Fruit fly (Drosophila melanogaster) whole organism, embryonic: ENCODE data around the gene Dhps.

Experiments
- Ada2b ChIP-seq: fragments of 200-800 bp; sonication (Bioruptor generic); IDR thresholded peaks from 2 replicates; pipeline ENCODE4 v1.3.6; 2022; ENCODE audit warnings: missing biosample characterization, missing genetic modification characterization
- CG10147 ChIP-seq: fragments of 200-800 bp; sonication (Bioruptor generic); optimal IDR thresholded peaks from 2 replicates; lab custom pipeline; 2019; ENCODE audit warnings: missing biosample characterization, mild to moderate bottlenecking, missing genetic modification characterization, moderate library complexity
- CG10565 ChIP-seq: fragments of 200-800 bp; sonication (Bioruptor generic); optimal IDR thresholded peaks from 3 replicates; lab custom pipeline; 2016; ENCODE audit warnings: missing biosample characterization, mild to moderate bottlenecking, missing genetic modification characterization
- CG10654 ChIP-seq: fragments of 200-800 bp; sonication (Bioruptor generic); optimal IDR thresholded peaks from 2 replicates; lab custom pipeline; 2016; ENCODE audit warnings: missing biosample characterization, missing genetic modification characterization
- CG10979 ChIP-seq: fragments of 200-800 bp; sonication (Bioruptor generic); optimal IDR thresholded peaks from 2 replicates; lab custom pipeline; 2018; ENCODE audit warnings: missing biosample characterization, mild to moderate bottlenecking, missing genetic modification characterization, moderate library complexity
- CG11560 ChIP-seq: fragments of 200-800 bp; sonication (Bioruptor generic); IDR thresholded peaks from 3 replicates; pipeline ENCODE4 v1.3.6; 2022; ENCODE audit warnings: missing biosample characterization, missing genetic modification characterization
- CG12071 ChIP-seq: fragments of 200-800 bp; sonication (Bioruptor generic); optimal IDR thresholded peaks from 3 replicates; lab custom pipeline; 2018; ENCODE audit warnings: missing biosample characterization, mild to moderate bottlenecking, missing genetic modification characterization
- CG12391 ChIP-seq: fragments of 200-800 bp; sonication (Bioruptor generic); optimal IDR thresholded peaks from 3 replicates; lab custom pipeline; 2018; ENCODE audit warnings: missing biosample characterization, mild to moderate bottlenecking, missing genetic modification characterization, moderate library complexity
- CG12744 ChIP-seq: fragments of 200-800 bp; sonication (Bioruptor generic); optimal IDR thresholded peaks from 2 replicates; lab custom pipeline; 2016; ENCODE audit warnings: missing biosample characterization, missing genetic modification characterization
- CG13296 ChIP-seq: fragments of 200-800 bp; sonication (Bioruptor generic); optimal IDR thresholded peaks from 3 replicates; lab custom pipeline; 2018; ENCODE audit warnings: missing biosample characterization, mild to moderate bottlenecking, missing genetic modification characterization
- CG14710 ChIP-seq: fragments of 200-800 bp; sonication (Bioruptor generic); optimal IDR thresholded peaks from 3 replicates; lab custom pipeline; 2019; ENCODE audit warnings: missing biosample characterization, mild to moderate bottlenecking, missing genetic modification characterization, moderate library complexity
- CG17385 ChIP-seq: fragments of 200-800 bp; sonication (Bioruptor generic); optimal IDR thresholded peaks from 3 replicates; lab custom pipeline; 2018; ENCODE audit warnings: missing biosample characterization, mild to moderate bottlenecking, missing genetic modification characterization
- CG17612 ChIP-seq: fragments of 200-800 bp; sonication (Bioruptor generic); IDR thresholded peaks from 2 replicates; pipeline ENCODE4 v1.3.6; 2022; ENCODE audit warnings: missing biosample characterization, missing genetic modification characterization
- CG1792 ChIP-seq: fragments of 200-800 bp; sonication (Bioruptor generic); optimal IDR thresholded peaks from 2 replicates; lab custom pipeline; 2016; ENCODE audit warnings: missing biosample characterization, missing genetic modification characterization
- CG30431 ChIP-seq: fragments of 200-800 bp; sonication (Bioruptor generic); optimal IDR thresholded peaks from 2 replicates; lab custom pipeline; 2017; ENCODE audit warnings: missing biosample characterization, missing genetic modification characterization
- CG3065 ChIP-seq: fragments of 200-800 bp; sonication (Bioruptor generic); optimal IDR thresholded peaks from 2 replicates; lab custom pipeline; 2016; ENCODE audit warnings: missing biosample characterization, missing genetic modification characterization
- CG33213 ChIP-seq: fragments of 200-800 bp; sonication (Bioruptor generic); optimal IDR thresholded peaks from 3 replicates; lab custom pipeline; 2016; ENCODE audit warnings: missing biosample characterization, missing genetic modification characterization
- CG34422 ChIP-seq: fragments of 200-800 bp; sonication (Bioruptor generic); IDR thresholded peaks from 3 replicates; pipeline ENCODE4 v1.3.6; 2022; ENCODE audit warnings: missing biosample characterization, missing genetic modification characterization
- CG43689 ChIP-seq: fragments of 200-800 bp; sonication (Bioruptor generic); IDR thresholded peaks from 2 replicates; pipeline ENCODE4 v1.3.6; 2022; ENCODE audit warnings: missing biosample characterization, missing genetic modification characterization
- CG4707 ChIP-seq: fragments of 200-800 bp; sonication (Bioruptor generic); optimal IDR thresholded peaks from 2 replicates; lab custom pipeline; 2018; ENCODE audit warnings: missing biosample characterization, mild to moderate bottlenecking, missing genetic modification characterization, moderate library complexity
- CG4730 ChIP-seq: fragments of 200-800 bp; sonication (Bioruptor generic); IDR thresholded peaks from 2 replicates; pipeline ENCODE4 v1.3.6; 2022; ENCODE audit warnings: missing biosample characterization, missing genetic modification characterization
- CG6689 ChIP-seq: fragments of 200-800 bp; sonication (Bioruptor generic); IDR thresholded peaks from 2 replicates; pipeline ENCODE4 v1.3.6; 2022; ENCODE audit warnings: missing biosample characterization, missing genetic modification characterization
- CG7928 ChIP-seq: fragments of 200-800 bp; sonication (Bioruptor generic); optimal IDR thresholded peaks from 2 replicates; lab custom pipeline; 2017; ENCODE audit warnings: missing biosample characterization, mild to moderate bottlenecking, missing genetic modification characterization
- CG7987 ChIP-seq: fragments of 200-800 bp; sonication (Bioruptor generic); optimal IDR thresholded peaks from 2 replicates; lab custom pipeline; 2018; ENCODE audit warnings: missing biosample characterization, mild to moderate bottlenecking, missing genetic modification characterization, moderate library complexity
- Dip3 ChIP-seq: fragments of 200-800 bp; sonication (Bioruptor generic); optimal IDR thresholded peaks from 3 replicates; lab custom pipeline; 2016; ENCODE audit warnings: missing biosample characterization, missing genetic modification characterization
- ERR ChIP-seq: fragments of 200-800 bp; sonication (Bioruptor generic); optimal IDR thresholded peaks from 2 replicates; lab custom pipeline; 2016; ENCODE audit warnings: missing biosample characterization, missing genetic modification characterization
- Ets65A ChIP-seq: fragments of 200-800 bp; sonication (Bioruptor generic); peaks from one replicate; lab custom pipeline; 2016; ENCODE audit warnings: missing biosample characterization, missing genetic modification characterization
- Fer1 ChIP-seq: fragments of 200-800 bp; sonication (Bioruptor generic); optimal IDR thresholded peaks from 2 replicates; lab custom pipeline; 2017; ENCODE audit warnings: missing biosample characterization, mild to moderate bottlenecking, missing genetic modification characterization
- Fer2 ChIP-seq: fragments of 200-800 bp; sonication (Bioruptor generic); optimal IDR thresholded peaks from 2 replicates; lab custom pipeline; 2018; ENCODE audit warnings: missing biosample characterization, mild to moderate bottlenecking, missing genetic modification characterization, moderate library complexity
- HLH3B ChIP-seq: fragments of 200-800 bp; sonication (Bioruptor generic); IDR thresholded peaks from 2 replicates; pipeline ENCODE4 v1.3.6; 2022; ENCODE audit warnings: missing biosample characterization, missing genetic modification characterization
- HLH54F ChIP-seq: fragments of 200-800 bp; sonication (Bioruptor generic); optimal IDR thresholded peaks from 3 replicates; lab custom pipeline; 2016; ENCODE audit warnings: missing biosample characterization, missing genetic modification characterization
- MESR4 ChIP-seq: fragments of 200-800 bp; sonication (Bioruptor generic); optimal IDR thresholded peaks from 2 replicates; lab custom pipeline; 2018; ENCODE audit warnings: missing biosample characterization, mild to moderate bottlenecking, missing genetic modification characterization, moderate library complexity
- Mrtf ChIP-seq: fragments of 200-800 bp; sonication (Bioruptor generic); IDR thresholded peaks from 3 replicates; pipeline ENCODE4 v1.3.6; 2022; ENCODE audit warnings: missing biosample characterization, missing genetic modification characterization
- Poxn ChIP-seq: fragments of 200-800 bp; sonication (Bioruptor generic); IDR thresholded peaks from 2 replicates; pipeline ENCODE4 v1.3.6; 2022; ENCODE audit warnings: missing biosample characterization, missing genetic modification characterization
- Taf1 ChIP-seq: fragments of 200-800 bp; sonication (Bioruptor generic); IDR thresholded peaks from 2 replicates; pipeline ENCODE4 v1.3.6; 2022; ENCODE audit warnings: missing biosample characterization, missing genetic modification characterization
- Xbp1 ChIP-seq: fragments of 200-800 bp; sonication (Bioruptor generic); optimal IDR thresholded peaks from 3 replicates; lab custom pipeline; 2016; ENCODE audit warnings: missing biosample characterization, mild to moderate bottlenecking, missing genetic modification characterization
- abd-A ChIP-seq: fragments of 200-800 bp; sonication (Bioruptor generic); optimal IDR thresholded peaks from 3 replicates; lab custom pipeline; 2019; ENCODE audit warnings: missing biosample characterization, mild to moderate bottlenecking, missing genetic modification characterization, moderate library complexity
- cato ChIP-seq: fragments of 200-800 bp; sonication (Bioruptor generic); optimal IDR thresholded peaks from 2 replicates; lab custom pipeline; 2016; ENCODE audit warnings: missing biosample characterization, missing genetic modification characterization, borderline replicate concordance
- caup ChIP-seq: fragments of 200-800 bp; sonication (Bioruptor generic); optimal IDR thresholded peaks from 3 replicates; lab custom pipeline; 2017; ENCODE audit warnings: missing biosample characterization, mild to moderate bottlenecking, missing genetic modification characterization, moderate library complexity; ENCODE audit not compliant: severe bottlenecking
- chif ChIP-seq, 2 experiments: fragments of 200-800 bp; sonication (Bioruptor generic); optimal IDR thresholded peaks; 3 replicates each; lab custom pipeline; 2016; ENCODE audit warnings: missing biosample characterization in 2 of 2, missing genetic modification characterization in 2 of 2
- en ChIP-seq: fragments of 200-800 bp; sonication (Bioruptor generic); optimal IDR thresholded peaks from 2 replicates; lab custom pipeline; 2016; ENCODE audit warnings: missing biosample characterization, missing genetic modification characterization
- mirr ChIP-seq: fragments of 200-800 bp; sonication (Bioruptor generic); optimal IDR thresholded peaks from 3 replicates; lab custom pipeline; 2018; ENCODE audit warnings: missing biosample characterization, mild to moderate bottlenecking, missing genetic modification characterization
- peb ChIP-seq: fragments of 200-800 bp; sonication (Bioruptor generic); IDR thresholded peaks from 2 replicates; pipeline ENCODE4 v1.3.6; 2022; ENCODE audit warnings: missing biosample characterization, missing genetic modification characterization
- pfk ChIP-seq: fragments of 200-800 bp; sonication (Bioruptor generic); optimal IDR thresholded peaks from 2 replicates; lab custom pipeline; 2018; ENCODE audit warnings: missing biosample characterization, mild to moderate bottlenecking, missing genetic modification characterization, moderate library complexity
- sima ChIP-seq: fragments of 200-800 bp; sonication (Bioruptor generic); optimal IDR thresholded peaks from 2 replicates; lab custom pipeline; 2016; ENCODE audit warnings: missing biosample characterization, missing genetic modification characterization
- tll ChIP-seq, 2 experiments: fragments of 200-800 bp in 1 of 2; fragments of >200 bp in 1 of 2; sonication (Bioruptor generic) in 1 of 2; optimal IDR thresholded peaks; 2 replicates each; lab custom pipeline; 2017 to 2019; ENCODE audit warnings: missing biosample characterization in 2 of 2, missing genetic modification characterization in 2 of 2, mild to moderate bottlenecking in 1 of 2, moderate library complexity in 1 of 2
- tna ChIP-seq: fragments of 200-800 bp; sonication (Bioruptor generic); IDR thresholded peaks from 2 replicates; pipeline ENCODE4 v1.3.6; 2022; ENCODE audit warnings: missing biosample characterization, missing genetic modification characterization; ENCODE audit not compliant: partially characterized antibody
- unpg ChIP-seq: fragments of 200-800 bp; sonication (Bioruptor generic); optimal IDR thresholded peaks from 3 replicates; lab custom pipeline; 2018; ENCODE audit warnings: missing biosample characterization, mild to moderate bottlenecking, missing genetic modification characterization, moderate library complexity

The Dhps gene

DNA sequence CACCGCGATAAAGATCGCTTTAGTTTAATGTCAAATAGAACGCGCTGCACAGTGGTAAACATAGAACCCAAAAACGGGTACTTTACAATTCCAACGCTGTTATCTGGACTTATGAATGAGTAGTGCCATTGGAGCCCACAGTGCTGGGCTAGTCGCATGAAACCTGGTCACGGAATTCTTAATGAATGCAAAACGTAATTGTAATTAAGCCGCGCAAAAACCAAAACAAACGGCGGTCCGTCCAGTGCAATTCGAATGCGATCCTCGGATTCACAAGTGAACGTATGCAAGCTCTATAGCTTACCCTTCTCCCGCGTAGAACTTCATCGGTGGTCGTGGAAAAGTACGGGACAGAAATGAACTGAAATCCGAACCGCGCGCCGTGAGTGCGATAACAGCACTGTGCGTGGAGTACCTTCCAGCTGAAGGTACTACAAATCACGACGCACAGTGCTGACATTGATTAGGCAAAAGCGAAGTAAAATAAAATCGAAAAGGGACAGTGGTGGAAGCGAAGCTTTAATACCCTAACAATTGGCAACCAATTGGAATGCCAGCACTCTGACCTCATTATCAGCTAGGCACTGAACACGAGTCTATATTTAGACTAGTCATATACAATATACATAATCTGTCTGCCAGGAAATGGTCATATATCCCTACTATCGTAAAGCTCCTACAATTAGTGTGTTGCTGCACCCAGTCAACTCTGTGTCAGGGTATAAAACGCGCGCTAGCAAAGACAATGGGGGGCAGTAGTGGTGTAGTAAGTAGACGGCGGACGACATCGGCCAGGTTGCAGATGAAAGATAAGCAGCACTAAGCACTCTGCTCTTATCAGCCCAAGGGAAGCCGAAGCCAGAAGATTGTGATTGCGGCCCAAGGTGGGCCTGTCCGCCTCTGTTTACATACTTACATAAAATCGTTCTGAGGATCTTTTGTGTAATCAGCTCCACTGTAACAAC lies 12.5 kb upstream of the Dhps start (continued):
- TF ChIP-seq CG10654 (GFP tag; lab: Kevin White, UChicago): no peak
- TF ChIP-seq CG33213: no peak
- TF ChIP-seq CG12071: no peak
- TF ChIP-seq Fer1: peak; percentile 53
- TF ChIP-seq CG13296: peak; percentile 58
- TF ChIP-seq Xbp1 (GFP tag; lab: Kevin White, UChicago): peak; percentile 56
- TF ChIP-seq peb: peak; percentile 14; the same call in 1 of the 2 replicates
- TF ChIP-seq MESR4 (GFP tag; lab: Kevin White, UChicago): no peak
- peak; percentile 58 for TF ChIP-seq Dip3 (GFP tag; lab: Kevin White, UChicago)
- TF ChIP-seq unpg (GFP tag; lab: Kevin White, UChicago): peak; percentile 38
- TF ChIP-seq CG12744 (GFP tag; lab: Kevin White, UChicago): no peak
- TF ChIP-seq CG4730 (GFP tag; lab: Robert Waterston, UW): peak; percentile 42; the same call in 1 of the 2 replicates
- TF ChIP-seq abd-A (tag; lab: Kevin White, UChicago): no peak
- TF ChIP-seq Fer2 (tag; lab: Kevin White, UChicago): peak; percentile 18
- TF ChIP-seq CG4707 (GFP tag; lab: Kevin White, UChicago): no peak
- no peak for TF ChIP-seq CG43689 (GFP tag; lab: Robert Waterston, UW)
- 0 out of 2 replicates have a peak, but pooled peaks have one; percentile 38 for TF ChIP-seq Taf1 (GFP tag; lab: Robert Waterston, UW)
- TF ChIP-seq pfk: no peak
- TF ChIP-seq CG10565 (GFP tag; lab: Kevin White, UChicago): no peak
- TF ChIP-seq CG7987 (GFP tag; lab: Kevin White, UChicago): peak; percentile 96
- TF ChIP-seq CG11560 (tag; lab: Robert Waterston, UW): no peak
- TF ChIP-seq CG7928 (GFP tag; lab: Kevin White, UChicago): no peak
- TF ChIP-seq chif (GFP tag; optimal IDR thresholded peaks at IDR 0.05; lab: Kevin White, UChicago): peak in 1 of 2 experiments; percentile 49
- TF ChIP-seq CG17612 (GFP tag; lab: Robert Waterston, UW): no peak
- peak; percentile 72 for TF ChIP-seq Ets65A (GFP tag; lab: Kevin White, UChicago)
- peak; percentile 42 for TF ChIP-seq CG10979 (tag; lab: Kevin White, UChicago)
- no peak for TF ChIP-seq tll (GFP tag; optimal IDR thresholded peaks at IDR 0.05; lab: Kevin White, UChicago)
- TF ChIP-seq CG14710 (tag; lab: Kevin White, UChicago): no peak
- TF ChIP-seq cato (GFP tag; lab: Kevin White, UChicago): no peak
- TF ChIP-seq HLH54F (GFP tag; lab: Kevin White, UChicago): peak; percentile 57
- no peak for TF ChIP-seq sima (GFP tag; lab: Kevin White, UChicago)
- peak; percentile 55; the same call in 1 of the 2 replicates for TF ChIP-seq Ada2b
- peak; percentile 57 for TF ChIP-seq caup (GFP tag; lab: Kevin White, UChicago)
- peak; percentile 55 for TF ChIP-seq CG12391 (tag; lab: Kevin White, UChicago)
- TF ChIP-seq Mrtf (GFP tag; lab: Robert Waterston, UW): no peak
- TF ChIP-seq CG30431 (GFP tag; lab: Kevin White, UChicago): no peak
- no peak for TF ChIP-seq Poxn (GFP tag; lab: Robert Waterston, UW)
- peak; percentile 33 for TF ChIP-seq CG17385 (GFP tag; lab: Kevin White, UChicago)
- peak; percentile 46 for TF ChIP-seq CG6689
- TF ChIP-seq CG34422 (GFP tag; lab: Robert Waterston, UW): peak; percentile 54; the same call in 2 of the 3 replicates
- TF ChIP-seq CG10147 (GFP tag; lab: Kevin White, UChicago): no peak
- TF ChIP-seq tna (GFP tag; lab: Robert Waterston, UW): no peak
- TF ChIP-seq en (GFP tag; lab: Kevin White, UChicago): no peak
- peak; percentile 28; the same call in 1 of the 2 replicates for TF ChIP-seq HLH3B (GFP tag; lab: Robert Waterston, UW)
- peak; percentile 93 for TF ChIP-seq mirr (GFP tag; lab: Kevin White, UChicago)
- peak; percentile 29 for TF ChIP-seq CG1792 (GFP tag; lab: Kevin White, UChicago)
- peak; percentile 90 for TF ChIP-seq ERR (GFP tag; lab: Kevin White, UChicago)
- no peak for TF ChIP-seq CG3065 (GFP tag; lab: Kevin White, UChicago)
